Worm (Caenorhabditis elegans) whole organism, L4 larva: ENCODE results near the gene set-19.

ENCODE experiments used
- F37D6.2 ChIP-seq: sonication (generic microtip); optimal IDR thresholded peaks from 2 replicates; lab custom pipeline; 2016; ENCODE audit warnings: mild to moderate bottlenecking, missing genetic modification characterization, missing compliant biosample characterization
- F44E2.7 ChIP-seq: fragments of 200-800 bp; sonication (Bioruptor generic); IDR thresholded peaks from 2 replicates; pipeline ENCODE4 v2.1.2; 2022; ENCODE audit warnings: missing genetic modification characterization, missing compliant biosample characterization
- T26A8.4 ChIP-seq: fragments of 200-800 bp; sonication (Bioruptor generic); IDR thresholded peaks from 2 replicates; pipeline ENCODE4 v1.3.6; 2022; ENCODE audit warnings: missing genetic modification characterization, missing compliant biosample characterization
- Y105C5A.15 ChIP-seq: fragments of 200-800 bp; sonication (Bioruptor generic); IDR thresholded peaks from 2 replicates; pipeline ENCODE4 v1.3.6; 2022; ENCODE audit warnings: missing genetic modification characterization, missing compliant biosample characterization
- Y75B8A.6 ChIP-seq: fragments of 200-800 bp; sonication (Bioruptor generic); IDR thresholded peaks from 2 replicates; pipeline ENCODE4 v1.3.6; 2022; ENCODE audit warnings: missing genetic modification reagents, missing genetic modification characterization, missing compliant biosample characterization
- aha-1 ChIP-seq: fragments of 150-350 bp; peaks from one replicate; lab custom pipeline; 2014; ENCODE audit warnings: missing biosample characterization, missing genetic modification characterization
- aly-2 ChIP-seq: sonication (generic microtip); optimal IDR thresholded peaks from 2 replicates; lab custom pipeline; 2018; ENCODE audit warnings: missing biosample characterization, missing genetic modification characterization
- ceh-20 ChIP-seq: fragments of 200-800 bp; sonication (Bioruptor generic); IDR thresholded peaks from 2 replicates; pipeline ENCODE4 v1.3.6; 2022; ENCODE audit warnings: missing genetic modification reagents, missing genetic modification characterization, missing compliant biosample characterization
- ceh-32 ChIP-seq: sonication (generic microtip); optimal IDR thresholded peaks from 2 replicates; lab custom pipeline; 2016; ENCODE audit warnings: mild to moderate bottlenecking, missing genetic modification characterization, missing compliant biosample characterization; ENCODE audit not compliant: poor library complexity
- ctbp-1 ChIP-seq: fragments of 200-800 bp; sonication (Bioruptor generic); IDR thresholded peaks from 2 replicates; pipeline ENCODE4 v1.3.6; 2022; ENCODE audit warnings: missing genetic modification reagents, missing genetic modification characterization, missing compliant biosample characterization
- dmd-6 ChIP-seq: fragments of 200-800 bp; sonication (Bioruptor generic); IDR thresholded peaks from 2 replicates; pipeline ENCODE4 v1.3.6; 2022; ENCODE audit warnings: missing genetic modification reagents, missing genetic modification characterization, missing compliant biosample characterization
- duxl-1 ChIP-seq: sonication (generic microtip); optimal IDR thresholded peaks from 2 replicates; lab custom pipeline; 2016; ENCODE audit warnings: mild to moderate bottlenecking, missing genetic modification characterization, moderate library complexity, missing compliant biosample characterization; ENCODE audit not compliant: poor library complexity
- dve-1 ChIP-seq: sonication (generic microtip); optimal IDR thresholded peaks from 2 replicates; lab custom pipeline; 2017; ENCODE audit warnings: antibody characterized with exemption, mild to moderate bottlenecking, missing genetic modification characterization, missing compliant biosample characterization; ENCODE audit not compliant: insufficient read depth
- egl-43 ChIP-seq: fragments of 200-800 bp; sonication (Bioruptor generic); IDR thresholded peaks from 2 replicates; pipeline ENCODE4 v1.3.6; 2022; ENCODE audit warnings: missing genetic modification reagents, missing genetic modification characterization, missing compliant biosample characterization
- fkh-10 ChIP-seq: fragments of 150-350 bp; optimal IDR thresholded peaks from 2 replicates; lab custom pipeline; 2014; ENCODE audit warnings: missing biosample characterization, missing genetic modification reagents, missing genetic modification characterization
- hif-1 ChIP-seq, 2 experiments: sonication (generic microtip); optimal IDR thresholded peaks; 2 replicates each; lab custom pipeline; 2016 to 2017; ENCODE audit warnings: missing compliant biosample characterization in 2 of 2, missing genetic modification characterization in 2 of 2, missing genetic modification reagents in 2 of 2, missing genotype in 2 of 2, mild to moderate bottlenecking in 1 of 2
- hlh-11 ChIP-seq: fragments of 200-800 bp; sonication (Bioruptor generic); optimal IDR thresholded peaks from 2 replicates; lab custom pipeline; 2018; ENCODE audit warnings: mild to moderate bottlenecking, missing genetic modification characterization, missing compliant biosample characterization
- hlh-30 ChIP-seq: sonication (generic microtip); optimal IDR thresholded peaks from 2 replicates; lab custom pipeline; 2017; ENCODE audit warnings: antibody characterized with exemption, mild to moderate bottlenecking, missing genetic modification characterization, missing compliant biosample characterization; ENCODE audit not compliant: insufficient read depth
- hmg-1.1 ChIP-seq: fragments of 200-800 bp; sonication (Bioruptor generic); IDR thresholded peaks from 2 replicates; pipeline ENCODE4 v1.3.6; 2022; ENCODE audit warnings: missing genetic modification reagents, missing genetic modification characterization, missing compliant biosample characterization
- lim-7 ChIP-seq: fragments of 200-800 bp; sonication (Bioruptor generic); IDR thresholded peaks from 2 replicates; pipeline ENCODE4 v1.3.6; 2022; ENCODE audit warnings: missing genetic modification characterization, missing compliant biosample characterization
- lin-15B ChIP-seq: fragments of 150-350 bp; sonication (generic microtip); optimal IDR thresholded peaks from 3 replicates; lab custom pipeline; 2014; ENCODE audit warnings: missing biosample characterization, missing genetic modification characterization
- lin-29 ChIP-seq: fragments of 200-800 bp; sonication (Bioruptor generic); IDR thresholded peaks from 2 replicates; pipeline ENCODE4 v1.3.6; 2022; ENCODE audit warnings: missing genetic modification reagents, missing genetic modification characterization, missing compliant biosample characterization
- lsy-2 ChIP-seq, 2 experiments: fragments of 150-350 bp in 1 of 2; sonication (generic microtip) in 1 of 2; optimal IDR thresholded peaks; 2 replicates each; lab custom pipeline; 2014 to 2017; ENCODE audit warnings: missing biosample characterization in 2 of 2, missing genetic modification characterization in 2 of 2
- madf-9 ChIP-seq: fragments of 200-800 bp; sonication (Bioruptor generic); conservative IDR thresholded peaks from 2 replicates; pipeline ENCODE4 v1.3.6; 2022; ENCODE audit warnings: missing genetic modification reagents, missing genetic modification characterization, missing compliant biosample characterization
- mdl-1 ChIP-seq, 2 experiments: fragments of 150-350 bp in 1 of 2; sonication (generic microtip) in 1 of 2; optimal IDR thresholded peaks; 2 replicates each; lab custom pipeline; 2014 to 2017; ENCODE audit warnings: missing biosample characterization in 2 of 2, missing genetic modification characterization in 2 of 2
- mep-1 ChIP-seq: fragments of 150-350 bp; sonication (generic microtip); optimal IDR thresholded peaks from 3 replicates; lab custom pipeline; 2014; ENCODE audit warnings: missing biosample characterization, missing genetic modification characterization
- mxl-3 ChIP-seq: fragments of 200-800 bp; sonication (Bioruptor generic); optimal IDR thresholded peaks from 2 replicates; lab custom pipeline; 2018; ENCODE audit warnings: mild to moderate bottlenecking, missing genetic modification characterization, missing compliant biosample characterization
- nhr-102 ChIP-seq: sonication (generic microtip); optimal IDR thresholded peaks from 2 replicates; lab custom pipeline; 2016; ENCODE audit warnings: mild to moderate bottlenecking, missing genetic modification characterization, moderate library complexity, missing compliant biosample characterization
- nhr-11 ChIP-seq: fragments of 150-350 bp; optimal IDR thresholded peaks from 2 replicates; lab custom pipeline; 2014; ENCODE audit warnings: missing biosample characterization, missing genetic modification characterization
- nhr-25 ChIP-seq: sonication (generic microtip); optimal IDR thresholded peaks from 2 replicates; lab custom pipeline; 2017; ENCODE audit warnings: missing genetic modification characterization, mild to moderate bottlenecking, missing compliant biosample characterization, antibody characterized with exemption, moderate library complexity, borderline replicate concordance; ENCODE audit not compliant: insufficient read depth
- nhr-41 ChIP-seq: fragments of 200-800 bp; sonication (Bioruptor generic); IDR thresholded peaks from 2 replicates; pipeline ENCODE4 v1.3.6; 2022; ENCODE audit warnings: missing genetic modification reagents, missing genetic modification characterization, missing compliant biosample characterization
- nhr-48 ChIP-seq: sonication (generic microtip); optimal IDR thresholded peaks from 2 replicates; lab custom pipeline; 2016; ENCODE audit warnings: mild to moderate bottlenecking, missing genetic modification characterization, missing compliant biosample characterization
- pha-4 ChIP-seq, 2 experiments: fragments of 150-350 bp in 1 of 2; fragments of 200-800 bp in 1 of 2; sonication (Bioruptor generic) in 1 of 2; IDR thresholded peaks in 1 of 2; optimal IDR thresholded peaks in 1 of 2; 2 replicates each; pipeline versions ENCODE4 v1.3.6 to Lab custom; 2014 to 2022; ENCODE audit warnings: missing genetic modification characterization in 2 of 2, missing genetic modification reagents in 2 of 2, missing biosample characterization in 1 of 2, missing compliant biosample characterization in 1 of 2
- rbr-2 ChIP-seq: sonication (generic microtip); optimal IDR thresholded peaks from 2 replicates; lab custom pipeline; 2016; ENCODE audit warnings: missing genotype, missing genetic modification characterization, missing compliant biosample characterization
- set-16 ChIP-seq: fragments of 200-800 bp; sonication (Bioruptor generic); IDR thresholded peaks from 2 replicates; pipeline ENCODE4 v1.3.6; 2022; ENCODE audit warnings: missing genetic modification reagents, missing genetic modification characterization, missing compliant biosample characterization
- snpc-4 ChIP-seq: fragments of 150-350 bp; optimal IDR thresholded peaks from 2 replicates; lab custom pipeline; 2014; ENCODE audit warnings: missing biosample characterization, missing genetic modification characterization
- spr-1 ChIP-seq: sonication (generic microtip); optimal IDR thresholded peaks from 2 replicates; lab custom pipeline; 2016; ENCODE audit warnings: mild to moderate bottlenecking, missing genetic modification characterization, missing compliant biosample characterization
- spr-3 ChIP-seq: fragments of 200-800 bp; sonication (Bioruptor generic); optimal IDR thresholded peaks from 2 replicates; lab custom pipeline; 2018; ENCODE audit warnings: mild to moderate bottlenecking, missing genetic modification characterization, missing compliant biosample characterization
- unc-62 ChIP-seq, 3 experiments: fragments of 150-350 bp in 1 of 3; sonication (generic microtip); optimal IDR thresholded peaks in 2 of 3; peaks in 1 of 3; 1 replicate in 1 of 3; 2 replicates in 2 of 3; lab custom pipeline; 2014 to 2017; ENCODE audit warnings: missing biosample characterization in 3 of 3, missing genetic modification characterization in 3 of 3, missing genetic modification reagents in 3 of 3, missing genotype in 1 of 3
- vab-7 ChIP-seq: fragments of 200-800 bp; sonication (Bioruptor generic); IDR thresholded peaks from 2 replicates; pipeline ENCODE4 v1.3.6; 2022; ENCODE audit warnings: missing genetic modification reagents, missing genetic modification characterization, missing compliant biosample characterization
- zag-1 ChIP-seq: fragments of 150-350 bp; optimal IDR thresholded peaks from 2 replicates; lab custom pipeline; 2014; ENCODE audit warnings: missing biosample characterization, missing genetic modification characterization
- zfp-2 ChIP-seq: sonication (generic microtip); optimal IDR thresholded peaks from 2 replicates; lab custom pipeline; 2016; ENCODE audit warnings: mild to moderate bottlenecking, missing genetic modification characterization, missing compliant biosample characterization
- zfp-3 ChIP-seq: fragments of 200-800 bp; sonication (Bioruptor generic); conservative IDR thresholded peaks from 2 replicates; pipeline ENCODE4 v1.3.6; 2022; ENCODE audit warnings: missing genetic modification reagents, missing genetic modification characterization, missing compliant biosample characterization
- zip-2 ChIP-seq: fragments of 150-350 bp; optimal IDR thresholded peaks from 2 replicates; lab custom pipeline; 2014; ENCODE audit warnings: missing biosample characterization, missing genetic modification characterization
- ztf-11 ChIP-seq: fragments of 150-350 bp; optimal IDR thresholded peaks from 2 replicates; lab custom pipeline; 2014; ENCODE audit warnings: missing biosample characterization, missing genetic modification characterization

The set-19 gene

DNA sequence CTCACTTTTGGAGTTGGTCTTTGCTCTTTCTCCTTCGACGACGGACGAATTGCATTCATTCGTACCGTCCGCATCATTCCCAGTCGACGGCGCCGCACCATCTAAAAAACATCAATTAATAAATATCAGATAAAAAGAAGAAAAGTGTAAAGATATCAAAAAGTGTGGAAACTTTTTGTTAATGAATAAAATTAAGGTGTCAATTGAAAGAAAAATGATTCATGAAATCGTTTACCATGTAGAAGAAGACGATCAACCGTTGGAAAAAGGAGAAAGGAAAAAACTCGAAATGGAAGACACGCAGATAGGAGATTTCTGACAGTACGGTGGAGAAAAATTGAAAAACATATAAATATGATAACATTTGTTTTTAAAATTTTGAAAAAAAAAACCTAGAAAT, at the start of gene set-19:
Gene set-19 (minus strand): TSS at position 101 of the 400 bp plus-strand sequence.
- TF ChIP-seq duxl-1 (tag; lab: Kevin White, UChicago) = no peak
- no peak for TF ChIP-seq zip-2 (tag; lab: Kevin White, UChicago)
- TF ChIP-seq F37D6.2 (tag; lab: Kevin White, UChicago) = no peak
- TF ChIP-seq lsy-2 (tag; optimal IDR thresholded peaks at IDR 0.05; lab: Kevin White, UChicago) = no peak
- TF ChIP-seq dve-1 (tag; lab: Kevin White, UChicago) = no peak
- no peak for TF ChIP-seq madf-9
- TF ChIP-seq lim-7 (GFP tag; lab: Robert Waterston, UW) = no peak
- TF ChIP-seq mxl-3 (GFP tag; lab: Kevin White, UChicago) = no peak
- TF ChIP-seq Y105C5A.15 (GFP tag; lab: Robert Waterston, UW) = no peak
- TF ChIP-seq rbr-2 (tag; lab: Kevin White, UChicago) = no peak
- TF ChIP-seq T26A8.4 = no peak
- TF ChIP-seq nhr-102 (tag; lab: Kevin White, UChicago) = no peak
- no peak for TF ChIP-seq zfp-3
- TF ChIP-seq pha-4 (GFP tag; IDR thresholded peaks at IDR 0.05; lab: Robert Waterston, UW) = no peak
- no peak for TF ChIP-seq pha-4 (tag; optimal IDR thresholded peaks at IDR 0.05; lab: Kevin White, UChicago)
- no peak for TF ChIP-seq spr-3 (GFP tag; lab: Kevin White, UChicago)
- TF ChIP-seq ceh-32 (tag; lab: Kevin White, UChicago) = no peak
- no peak for TF ChIP-seq fkh-10 (GFP tag; lab: Kevin White, UChicago)
- no peak for TF ChIP-seq snpc-4 (tag; lab: Kevin White, UChicago)
- no peak for TF ChIP-seq vab-7
- TF ChIP-seq, all 104 proteins: peak for 0

DNA sequence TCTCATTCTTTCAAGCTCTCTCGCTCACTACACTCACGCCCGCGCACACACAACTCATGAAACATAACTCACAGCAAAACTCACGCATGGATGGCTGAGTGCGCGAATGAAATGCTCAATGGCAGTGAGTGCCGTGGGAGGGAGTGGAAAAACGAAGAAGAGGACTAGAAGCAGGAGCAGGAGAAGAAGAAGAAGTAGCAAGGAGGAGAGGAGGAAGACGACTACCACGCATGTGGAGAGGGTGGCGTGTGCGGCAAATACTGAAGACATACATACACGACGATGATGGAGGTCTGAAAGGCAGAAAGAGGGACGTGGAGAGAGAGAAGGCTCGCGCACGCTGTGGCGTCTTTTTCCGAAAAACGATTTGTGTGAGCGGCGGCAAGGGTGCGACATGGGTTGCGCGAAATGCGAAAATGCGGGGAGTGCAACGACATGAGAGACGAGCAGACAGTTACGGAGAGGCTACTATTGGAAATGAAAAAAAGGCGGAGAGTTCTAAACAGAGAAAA, 49.0 kb upstream of the set-19 start:
- peak; percentile 76; the same call in 1 of the 2 replicates for TF ChIP-seq hmg-1.1 (GFP tag; lab: Robert Waterston, UW)
- peak; percentile 76 for TF ChIP-seq F37D6.2 (tag; lab: Kevin White, UChicago)
- TF ChIP-seq mdl-1 (tag; optimal IDR thresholded peaks at IDR 0.05; lab: Kevin White, UChicago) = peak in 1 of 2 experiments; percentile 80
- TF ChIP-seq Y75B8A.6 = no peak
- TF ChIP-seq vab-7 = peak; percentile 51
- TF ChIP-seq egl-43 (GFP tag; lab: Robert Waterston, UW) = peak; percentile 63
- TF ChIP-seq F44E2.7 (GFP tag; lab: Robert Waterston, UW) = no peak
- TF ChIP-seq zfp-2 (tag; lab: Kevin White, UChicago) = peak; percentile 13
- TF ChIP-seq ceh-32 (tag; lab: Kevin White, UChicago) = peak; percentile 21
- TF ChIP-seq hlh-11 (tag; lab: Kevin White, UChicago) = peak; percentile 15
- TF ChIP-seq nhr-25 (tag; lab: Kevin White, UChicago) = no peak
- TF ChIP-seq rbr-2 (tag; lab: Kevin White, UChicago) = peak; percentile 86
- TF ChIP-seq lsy-2 (tag; optimal IDR thresholded peaks at IDR 0.05; lab: Kevin White, UChicago) = peak; percentile 38 to 56
- no peak for TF ChIP-seq aly-2
- TF ChIP-seq ctbp-1 (GFP tag; lab: Robert Waterston, UW) = peak; percentile 83
- peak; percentile 13 for TF ChIP-seq zag-1 (tag; lab: Kevin White, UChicago)
- TF ChIP-seq ztf-11 (tag; lab: Kevin White, UChicago) = no peak
- peak in 1 of 2 experiments; percentile 94 for TF ChIP-seq unc-62 (GFP tag; optimal IDR thresholded peaks at IDR 0.05 in 1 of 2; lab: Kevin White, UChicago)
- no peak for TF ChIP-seq unc-62 (tag; optimal IDR thresholded peaks at IDR 0.05; lab: Kevin White, UChicago)
- peak; percentile 87 for TF ChIP-seq mep-1 (tag; lab: Kevin White, UChicago)
- TF ChIP-seq spr-1 (tag; lab: Kevin White, UChicago) = peak; percentile 2
- TF ChIP-seq nhr-41 (GFP tag; lab: Robert Waterston, UW) = no peak
- peak in 1 of 2 experiments; percentile 56 for TF ChIP-seq hif-1 (tag; optimal IDR thresholded peaks at IDR 0.05; lab: Kevin White, UChicago)
- TF ChIP-seq snpc-4 (tag; lab: Kevin White, UChicago) = no peak
- TF ChIP-seq aha-1 (tag; lab: Kevin White, UChicago) = peak; percentile 98
- TF ChIP-seq nhr-11 = peak; percentile 68
- peak; percentile 81 for TF ChIP-seq set-16 (GFP tag; lab: Robert Waterston, UW)
- peak; percentile 28 for TF ChIP-seq mxl-3 (GFP tag; lab: Kevin White, UChicago)
- TF ChIP-seq dve-1 (tag; lab: Kevin White, UChicago) = peak; percentile 9
- peak; percentile 28 for TF ChIP-seq hlh-30 (tag; lab: Kevin White, UChicago)
- peak; percentile 51; the same call in 1 of the 2 replicates for TF ChIP-seq ceh-20
- no peak for TF ChIP-seq Y105C5A.15 (GFP tag; lab: Robert Waterston, UW)
- TF ChIP-seq lin-15B = no peak
- TF ChIP-seq nhr-48 (tag; lab: Kevin White, UChicago) = peak; percentile 42
- no peak for TF ChIP-seq lin-29
- peak; percentile 39 for TF ChIP-seq dmd-6 (GFP tag; lab: Robert Waterston, UW)
